Fruit fly (Drosophila melanogaster): Measurements from ENCODE around the gene Pus7.

The Pus7 gene

dm6 chr3L:8536387-8536786 is 26.6 kb downstream of the Pus7 start:
- TF ChIP-seq HmgD (GFP tag; optimal IDR thresholded peaks at IDR 0.05), result no peak
- peak in 1 of 2 experiments; percentile 54 for TF ChIP-seq Hr78 (GFP tag; optimal IDR thresholded peaks at IDR 0.05)
- no peak for TF ChIP-seq Hsf (GFP tag; optimal IDR thresholded peaks at IDR 0.05)
- TF ChIP-seq NC2β (GFP tag; optimal IDR thresholded peaks at IDR 0.05), result no peak
- no peak for TF ChIP-seq esg (GFP tag; conservative IDR thresholded peaks at IDR 0.05)
- 0 out of 3 replicates have a peak, but pooled peaks have one; percentile 11 for TF ChIP-seq ken (GFP tag; IDR thresholded peaks at IDR 0.05)
- no peak for TF ChIP-seq nau (GFP tag; optimal IDR thresholded peaks at IDR 0.05)
- TF ChIP-seq da (GFP tag; optimal IDR thresholded peaks at IDR 0.05), result no peak
- no peak for TF ChIP-seq chm (GFP tag; IDR thresholded peaks at IDR 0.05)

- TF ChIP-seq CG4707 (GFP tag; optimal IDR thresholded peaks at IDR 0.05), result no peak
- no peak for TF ChIP-seq CG10565 (GFP tag; optimal IDR thresholded peaks at IDR 0.05)
- TF ChIP-seq Sox100B (GFP tag; optimal IDR thresholded peaks at IDR 0.05), result no peak
- 0 out of 2 replicates have a peak, but pooled peaks have one; percentile 9 for TF ChIP-seq bbx (GFP tag; IDR thresholded peaks at IDR 0.05; ENCODE audit: partially characterized antibody)
- peak; percentile 64 for TF ChIP-seq ewg (GFP tag; optimal IDR thresholded peaks at IDR 0.05)
- no peak for TF ChIP-seq ash1 (GFP tag; optimal IDR thresholded peaks at IDR 0.05)
- no peak for TF ChIP-seq twi (tag; optimal IDR thresholded peaks at IDR 0.05)
- no peak for TF ChIP-seq MBD-R2 (GFP tag; IDR thresholded peaks at IDR 0.05)
- TF ChIP-seq Nf-YC (tag; optimal IDR thresholded peaks at IDR 0.05), result peak; percentile 95
- no peak for TF ChIP-seq dm (GFP tag; optimal IDR thresholded peaks at IDR 0.05)
- TF ChIP-seq CG10979 (tag; optimal IDR thresholded peaks at IDR 0.05), result no peak
- TF ChIP-seq Dfd (GFP tag; optimal IDR thresholded peaks at IDR 0.05), result no peak
- TF ChIP-seq YL-1 (GFP tag; optimal IDR thresholded peaks at IDR 0.05), result no peak
- no peak for TF ChIP-seq CG12744 (GFP tag; optimal IDR thresholded peaks at IDR 0.05)
- TF ChIP-seq CG1792 (GFP tag; optimal IDR thresholded peaks at IDR 0.05), result no peak
- peak; percentile 88 for TF ChIP-seq Nf-YB (GFP tag; optimal IDR thresholded peaks at IDR 0.05)
- no peak for TF ChIP-seq CkIIα-i1 (GFP tag; IDR thresholded peaks at IDR 0.05)
Measured at dm6 chr3L:8538355-8538754, 28.6 kb downstream of the Pus7 start.

dm6 chr3L:8540509-8540908 is 30.7 kb downstream of the Pus7 start:
- peak; percentile 51 for TF ChIP-seq nerfin-1 (tag; optimal IDR thresholded peaks at IDR 0.05)
- no peak for TF ChIP-seq Nf-YA (GFP tag; IDR thresholded peaks at IDR 0.05)
- TF ChIP-seq ERR (GFP tag; optimal IDR thresholded peaks at IDR 0.05), result no peak
- TF ChIP-seq pros (GFP tag; optimal IDR thresholded peaks at IDR 0.05), result peak; percentile 51

DNA sequence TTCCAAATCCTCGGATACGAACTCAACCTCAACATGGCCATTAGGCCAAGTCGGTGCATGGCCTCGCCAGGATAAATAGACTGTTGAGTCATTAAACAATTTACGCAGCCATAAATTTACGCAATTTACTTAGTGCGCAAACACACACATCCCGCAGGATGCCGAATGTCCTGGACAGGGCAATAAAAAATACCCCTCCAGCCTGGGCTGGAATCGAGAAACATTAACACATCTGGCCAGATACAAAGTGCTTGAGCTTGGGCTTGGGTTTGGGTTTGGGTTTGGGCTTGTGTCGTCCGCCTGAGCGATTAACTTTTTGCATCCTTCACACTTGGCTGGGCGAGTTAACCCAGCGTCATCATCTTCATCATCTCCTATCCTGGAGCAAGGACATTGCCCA is 31.9 kb downstream of the Pus7 start:
- peak in 1 of 2 experiments; percentile 52 for TF ChIP-seq tll (GFP tag; optimal IDR thresholded peaks at IDR 0.05)
- TF ChIP-seq CG14710 (tag; optimal IDR thresholded peaks at IDR 0.05), result no peak
- peak; percentile 69 for TF ChIP-seq cad (GFP tag; optimal IDR thresholded peaks at IDR 0.05)

- TF ChIP-seq Hr51 (GFP tag; optimal IDR thresholded peaks at IDR 0.05) (peak in 1 of 2 experiments; percentile 27), CG2712 (tag; optimal IDR thresholded peaks at IDR 0.05) (peak; percentile 13), Xbp1 (GFP tag; optimal IDR thresholded peaks at IDR 0.05) (peak; percentile 12), CG10979 (tag; optimal IDR thresholded peaks at IDR 0.05) (peak; percentile 42), Antp (GFP tag; optimal IDR thresholded peaks at IDR 0.05) (no peak), CG9727 (GFP tag; optimal IDR thresholded peaks at IDR 0.05) (peak; percentile 20), CG11093 (GFP tag; IDR thresholded peaks at IDR 0.05) (no peak), sens (GFP tag) (peak; percentile 52), D19A (tag; optimal IDR thresholded peaks at IDR 0.05) (peak; percentile 6), chif (GFP tag; optimal IDR thresholded peaks at IDR 0.05) (peak in 1 of 2 experiments; percentile 13), ATbp (GFP tag; optimal IDR thresholded peaks at IDR 0.05) (peak; percentile 6), CoRest (tag; optimal IDR thresholded peaks at IDR 0.05) (no peak), mld (GFP tag; IDR thresholded peaks at IDR 0.05; ENCODE audit: partially characterized antibody) (no peak), CG12299 (tag; optimal IDR thresholded peaks at IDR 0.05) (no peak)
Measured at dm6 chr3L:8542213-8542612, 32.4 kb downstream of the Pus7 start.

Data from whole organism, embryonic.